Fruit fly (Drosophila melanogaster): ENCODE measurements around the gene CG5439.

DNA sequence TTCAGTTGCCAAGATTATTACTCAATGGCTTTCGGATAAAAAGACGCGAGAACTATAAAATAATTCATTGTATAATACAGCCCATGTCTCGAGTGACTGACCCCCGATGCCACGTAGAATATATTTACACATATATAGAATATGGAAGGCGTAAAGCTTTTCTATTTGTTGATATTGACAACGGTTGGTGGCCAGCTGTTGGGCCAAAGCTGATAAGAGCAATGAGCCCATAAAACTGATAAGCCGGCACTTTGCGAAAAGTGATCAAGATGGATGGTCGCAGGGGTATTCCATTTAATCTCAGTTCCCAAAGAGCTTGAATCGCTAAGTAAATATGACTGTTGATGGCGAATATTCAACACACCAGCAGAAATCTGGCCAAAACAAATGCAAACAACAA, 13.6 kb downstream of the CG5439 start:
- TF ChIP-seq psq (GFP tag; optimal IDR thresholded peaks at IDR 0.05): no peak
- no peak for TF ChIP-seq OdsH (GFP tag; optimal IDR thresholded peaks at IDR 0.05)
- TF ChIP-seq jim (GFP tag; optimal IDR thresholded peaks at IDR 0.05): no peak
- no peak for TF ChIP-seq usp (GFP tag; optimal IDR thresholded peaks at IDR 0.05)
- no peak for TF ChIP-seq sv (GFP tag; optimal IDR thresholded peaks at IDR 0.05)
- no peak for TF ChIP-seq dsf (GFP tag; optimal IDR thresholded peaks at IDR 0.05; ENCODE audit: borderline replicate concordance)
- TF ChIP-seq CrebA (GFP tag; optimal IDR thresholded peaks at IDR 0.05; ENCODE audit: borderline replicate concordance): no peak
- TF ChIP-seq h (GFP tag; optimal IDR thresholded peaks at IDR 0.05): peak; percentile 43
- no peak for TF ChIP-seq ey (GFP tag; optimal IDR thresholded peaks at IDR 0.05)
- TF ChIP-seq Dfd (GFP tag; optimal IDR thresholded peaks at IDR 0.05): no peak
